Worm (Caenorhabditis elegans) whole organism, L4 larva: ENCODE results near the gene ZC196.4.

Source experiments
- F26F4.8 ChIP-seq: fragments of 200-800 bp; sonication (Bioruptor generic); conservative IDR thresholded peaks from 2 replicates; pipeline ENCODE4 v1.3.6; 2022; ENCODE audit warnings: missing genetic modification characterization, missing compliant biosample characterization
- F49E8.2 ChIP-seq: sonication (generic microtip); optimal IDR thresholded peaks from 2 replicates; lab custom pipeline; 2016; ENCODE audit warnings: missing compliant biosample characterization, mild to moderate bottlenecking, missing genetic modification characterization, borderline replicate concordance
- R02D3.7 ChIP-seq: fragments of 150-350 bp; sonication (generic microtip); optimal IDR thresholded peaks from 3 replicates; lab custom pipeline; 2014; ENCODE audit warnings: missing biosample characterization, missing genetic modification characterization
- T20F7.1 ChIP-seq: fragments of 200-800 bp; sonication (Bioruptor generic); optimal IDR thresholded peaks from 2 replicates; lab custom pipeline; 2018; ENCODE audit warnings: mild to moderate bottlenecking, missing genetic modification characterization, missing compliant biosample characterization
- Y75B8A.6 ChIP-seq: fragments of 200-800 bp; sonication (Bioruptor generic); IDR thresholded peaks from 2 replicates; pipeline ENCODE4 v1.3.6; 2022; ENCODE audit warnings: missing genetic modification reagents, missing genetic modification characterization, missing compliant biosample characterization
- ZK337.2 ChIP-seq: fragments of 200-800 bp; sonication (Bioruptor generic); IDR thresholded peaks from 2 replicates; pipeline ENCODE4 v1.3.6; 2022; ENCODE audit warnings: missing genetic modification reagents, missing genetic modification characterization, missing compliant biosample characterization
- aha-1 ChIP-seq: fragments of 150-350 bp; peaks from one replicate; lab custom pipeline; 2014; ENCODE audit warnings: missing biosample characterization, missing genetic modification characterization
- cey-2 ChIP-seq: sonication (generic microtip); optimal IDR thresholded peaks from 3 replicates; lab custom pipeline; 2017; ENCODE audit warnings: missing genetic modification characterization, mild to moderate bottlenecking, missing compliant biosample characterization, antibody characterized with exemption, borderline replicate concordance; ENCODE audit not compliant: insufficient read depth
- daf-16 ChIP-seq, 3 experiments: sonication (generic microtip); optimal IDR thresholded peaks; 2 replicates each; lab custom pipeline; 2016 to 2017; ENCODE audit warnings: missing genetic modification characterization in 3 of 3, missing genetic modification reagents in 3 of 3, mild to moderate bottlenecking in 2 of 3, missing compliant biosample characterization in 2 of 3, missing biosample characterization in 1 of 3, moderate library complexity in 1 of 3
- dmd-6 ChIP-seq: fragments of 200-800 bp; sonication (Bioruptor generic); IDR thresholded peaks from 2 replicates; pipeline ENCODE4 v1.3.6; 2022; ENCODE audit warnings: missing genetic modification reagents, missing genetic modification characterization, missing compliant biosample characterization
- dve-1 ChIP-seq: sonication (generic microtip); optimal IDR thresholded peaks from 2 replicates; lab custom pipeline; 2017; ENCODE audit warnings: antibody characterized with exemption, mild to moderate bottlenecking, missing genetic modification characterization, missing compliant biosample characterization; ENCODE audit not compliant: insufficient read depth
- gei-8 ChIP-seq: fragments of 200-800 bp; sonication (Bioruptor generic); optimal IDR thresholded peaks from 2 replicates; lab custom pipeline; 2018; ENCODE audit warnings: mild to moderate bottlenecking, missing genetic modification characterization, missing compliant biosample characterization
- hlh-11 ChIP-seq: fragments of 200-800 bp; sonication (Bioruptor generic); optimal IDR thresholded peaks from 2 replicates; lab custom pipeline; 2018; ENCODE audit warnings: mild to moderate bottlenecking, missing genetic modification characterization, missing compliant biosample characterization
- hlh-30 ChIP-seq: sonication (generic microtip); optimal IDR thresholded peaks from 2 replicates; lab custom pipeline; 2017; ENCODE audit warnings: antibody characterized with exemption, mild to moderate bottlenecking, missing genetic modification characterization, missing compliant biosample characterization; ENCODE audit not compliant: insufficient read depth
- lin-1 ChIP-seq: fragments of 200-800 bp; sonication (Bioruptor generic); IDR thresholded peaks from 2 replicates; pipeline ENCODE4 v1.3.6; 2022; ENCODE audit warnings: missing genetic modification reagents, missing genetic modification characterization, missing compliant biosample characterization
- madf-9 ChIP-seq: fragments of 200-800 bp; sonication (Bioruptor generic); conservative IDR thresholded peaks from 2 replicates; pipeline ENCODE4 v1.3.6; 2022; ENCODE audit warnings: missing genetic modification reagents, missing genetic modification characterization, missing compliant biosample characterization
- mdl-1 ChIP-seq, 2 experiments: fragments of 150-350 bp in 1 of 2; sonication (generic microtip) in 1 of 2; optimal IDR thresholded peaks; 2 replicates each; lab custom pipeline; 2014 to 2017; ENCODE audit warnings: missing biosample characterization in 2 of 2, missing genetic modification characterization in 2 of 2
- mdt-29 ChIP-seq: fragments of 200-800 bp; sonication (Bioruptor generic); IDR thresholded peaks from 2 replicates; pipeline ENCODE4 v1.3.6; 2022; ENCODE audit warnings: missing genetic modification reagents, missing genetic modification characterization, missing compliant biosample characterization
- mxl-2 ChIP-seq: fragments of 200-800 bp; sonication (Bioruptor generic); conservative IDR thresholded peaks from 2 replicates; pipeline ENCODE4 v1.3.6; 2022; ENCODE audit warnings: missing genetic modification reagents, missing genetic modification characterization, missing compliant biosample characterization
- mxl-3 ChIP-seq: fragments of 200-800 bp; sonication (Bioruptor generic); optimal IDR thresholded peaks from 2 replicates; lab custom pipeline; 2018; ENCODE audit warnings: mild to moderate bottlenecking, missing genetic modification characterization, missing compliant biosample characterization
- nhr-10 ChIP-seq: fragments of 150-350 bp; optimal IDR thresholded peaks from 2 replicates; lab custom pipeline; 2014; ENCODE audit warnings: missing biosample characterization, missing genetic modification characterization
- nhr-102 ChIP-seq: sonication (generic microtip); optimal IDR thresholded peaks from 2 replicates; lab custom pipeline; 2016; ENCODE audit warnings: mild to moderate bottlenecking, missing genetic modification characterization, moderate library complexity, missing compliant biosample characterization
- nhr-28 ChIP-seq: fragments of 150-350 bp; optimal IDR thresholded peaks from 2 replicates; lab custom pipeline; 2014; ENCODE audit warnings: missing biosample characterization, missing genetic modification characterization
- nhr-41 ChIP-seq: fragments of 200-800 bp; sonication (Bioruptor generic); IDR thresholded peaks from 2 replicates; pipeline ENCODE4 v1.3.6; 2022; ENCODE audit warnings: missing genetic modification reagents, missing genetic modification characterization, missing compliant biosample characterization
- nhr-42 ChIP-seq: fragments of 200-800 bp; sonication (Bioruptor generic); IDR thresholded peaks from 2 replicates; pipeline ENCODE4 v1.3.6; 2022; ENCODE audit warnings: missing genetic modification characterization, missing compliant biosample characterization
- nhr-48 ChIP-seq: sonication (generic microtip); optimal IDR thresholded peaks from 2 replicates; lab custom pipeline; 2016; ENCODE audit warnings: mild to moderate bottlenecking, missing genetic modification characterization, missing compliant biosample characterization
- nhr-6 ChIP-seq: fragments of 150-350 bp; optimal IDR thresholded peaks from 2 replicates; lab custom pipeline; 2014; ENCODE audit warnings: missing biosample characterization, missing genetic modification characterization
- nhr-77 ChIP-seq: fragments of 150-350 bp; optimal IDR thresholded peaks from 2 replicates; lab custom pipeline; 2014; ENCODE audit warnings: missing biosample characterization, missing genetic modification characterization
- pha-4 ChIP-seq, 2 experiments: fragments of 150-350 bp in 1 of 2; fragments of 200-800 bp in 1 of 2; sonication (Bioruptor generic) in 1 of 2; IDR thresholded peaks in 1 of 2; optimal IDR thresholded peaks in 1 of 2; 2 replicates each; pipeline versions ENCODE4 v1.3.6 to Lab custom; 2014 to 2022; ENCODE audit warnings: missing genetic modification characterization in 2 of 2, missing genetic modification reagents in 2 of 2, missing biosample characterization in 1 of 2, missing compliant biosample characterization in 1 of 2
- php-3 ChIP-seq: fragments of 200-800 bp; sonication (Bioruptor generic); IDR thresholded peaks from 2 replicates; pipeline ENCODE4 v1.3.6; 2022; ENCODE audit warnings: missing genetic modification reagents, missing genetic modification characterization, missing compliant biosample characterization
- pqm-1 ChIP-seq: sonication (generic microtip); optimal IDR thresholded peaks from 2 replicates; lab custom pipeline; 2017; ENCODE audit warnings: missing biosample characterization, missing genetic modification characterization
- rbr-2 ChIP-seq: sonication (generic microtip); optimal IDR thresholded peaks from 2 replicates; lab custom pipeline; 2016; ENCODE audit warnings: missing genotype, missing genetic modification characterization, missing compliant biosample characterization
- saeg-2 ChIP-seq: fragments of 200-800 bp; sonication (Bioruptor generic); IDR thresholded peaks from 2 replicates; pipeline ENCODE4 v1.3.6; 2022; ENCODE audit warnings: missing genetic modification reagents, missing genetic modification characterization, missing compliant biosample characterization
- tra-1 ChIP-seq: fragments of 200-800 bp; sonication (Bioruptor generic); IDR thresholded peaks from 2 replicates; pipeline ENCODE4 v1.3.6; 2022; ENCODE audit warnings: missing genetic modification reagents, missing genetic modification characterization, missing compliant biosample characterization
- unc-62 ChIP-seq, 3 experiments: fragments of 150-350 bp in 1 of 3; sonication (generic microtip); optimal IDR thresholded peaks in 2 of 3; peaks in 1 of 3; 1 replicate in 1 of 3; 2 replicates in 2 of 3; lab custom pipeline; 2014 to 2017; ENCODE audit warnings: missing biosample characterization in 3 of 3, missing genetic modification characterization in 3 of 3, missing genetic modification reagents in 3 of 3, missing genotype in 1 of 3
- zag-1 ChIP-seq: fragments of 150-350 bp; optimal IDR thresholded peaks from 2 replicates; lab custom pipeline; 2014; ENCODE audit warnings: missing biosample characterization, missing genetic modification characterization
- zfp-3 ChIP-seq: fragments of 200-800 bp; sonication (Bioruptor generic); conservative IDR thresholded peaks from 2 replicates; pipeline ENCODE4 v1.3.6; 2022; ENCODE audit warnings: missing genetic modification reagents, missing genetic modification characterization, missing compliant biosample characterization
- ztf-11 ChIP-seq: fragments of 150-350 bp; optimal IDR thresholded peaks from 2 replicates; lab custom pipeline; 2014; ENCODE audit warnings: missing biosample characterization, missing genetic modification characterization

ZC196.4 gene

DNA sequence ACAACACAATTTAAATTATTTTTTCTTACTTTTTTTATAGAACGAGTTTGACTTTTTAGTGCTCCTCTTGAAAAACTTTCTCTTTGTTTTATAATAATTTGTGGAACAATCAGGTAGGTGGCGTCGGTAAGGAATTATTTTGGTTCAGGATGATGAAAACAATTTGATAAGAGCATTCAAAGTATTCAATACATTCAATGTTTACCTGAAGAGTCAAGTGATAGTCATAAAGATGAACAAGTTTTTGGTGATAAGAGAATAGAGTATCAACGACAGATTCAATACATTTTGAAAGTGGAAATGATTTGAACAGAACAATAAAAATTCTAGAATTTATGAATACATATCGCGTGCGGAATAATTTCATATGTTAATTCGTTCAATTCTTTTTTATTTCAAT is 34.6 kb downstream of the ZC196.4 start:
- TF ChIP-seq lin-1 (GFP tag; lab: Robert Waterston, UW) (0 out of 2 replicates have a peak, but pooled peaks have one; percentile 25), daf-16 (GFP tag; optimal IDR thresholded peaks at IDR 0.05; lab: Kevin White, UChicago) (no peak), daf-16 (tag; optimal IDR thresholded peaks at IDR 0.05; lab: Kevin White, UChicago) (peak; percentile 92), nhr-77 (tag; lab: Kevin White, UChicago) (peak; percentile 51), nhr-28 (tag; lab: Kevin White, UChicago) (peak; percentile 62), ZK337.2 (GFP tag; lab: Robert Waterston, UW) (no peak), dve-1 (tag; lab: Kevin White, UChicago) (peak; percentile 55), madf-9 (no peak), php-3 (peak; percentile 79), tra-1 (GFP tag; lab: Robert Waterston, UW) (peak; percentile 18; the same call in 1 of the 2 replicates), R02D3.7 (tag; lab: Kevin White, UChicago) (no peak), dmd-6 (peak; percentile 18; the same call in 1 of the 2 replicates), pqm-1 (tag; lab: Kevin White, UChicago) (peak; percentile 85)

DNA sequence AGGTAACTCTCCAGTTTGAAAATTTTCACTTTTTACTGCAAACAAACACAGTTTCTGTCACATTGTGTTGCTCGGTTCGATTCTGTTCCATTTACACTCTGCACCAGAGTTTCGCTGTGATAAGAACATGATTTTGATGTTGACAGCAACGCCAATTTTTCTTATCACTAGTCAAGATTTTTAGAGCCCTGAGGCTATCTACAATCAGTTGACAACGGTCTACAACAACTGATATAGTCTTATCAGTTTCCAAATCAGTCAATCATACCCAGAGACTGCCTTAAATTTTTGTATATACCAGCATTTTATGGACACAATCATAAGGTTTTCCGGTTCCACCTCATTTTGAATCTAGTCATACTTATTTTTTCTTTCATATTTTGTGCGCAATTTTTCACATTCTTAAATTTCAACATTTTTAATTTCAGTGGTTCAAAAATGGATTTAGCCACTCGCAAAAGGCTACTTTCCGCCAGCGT is 35.6 kb downstream of the ZC196.4 start, which contains the start of gene B0507.3:
Gene B0507.3 (plus strand): TSS at position 429 of the 479 bp plus-strand sequence.
- TF ChIP-seq nhr-6 (tag; lab: Kevin White, UChicago) (peak; percentile 65), nhr-10 (tag; lab: Kevin White, UChicago) (no peak), T20F7.1 (GFP tag; lab: Kevin White, UChicago) (peak; percentile 29), aha-1 (tag; lab: Kevin White, UChicago) (peak; percentile 35), unc-62 (GFP tag; optimal IDR thresholded peaks at IDR 0.05 in 1 of 2; lab: Kevin White, UChicago) (peak; percentile 13 to 25), unc-62 (tag; optimal IDR thresholded peaks at IDR 0.05; lab: Kevin White, UChicago) (no peak), tra-1 (GFP tag; lab: Robert Waterston, UW) (peak; percentile 98), mdt-29 (GFP tag; lab: Robert Waterston, UW) (no peak), nhr-48 (peak; percentile 55), zag-1 (tag; lab: Kevin White, UChicago) (no peak), gei-8 (GFP tag; lab: Kevin White, UChicago) (peak; percentile 17), F49E8.2 (tag; lab: Kevin White, UChicago) (no peak), dve-1 (tag; lab: Kevin White, UChicago) (peak; percentile 93), nhr-102 (tag; lab: Kevin White, UChicago) (peak; percentile 85), F26F4.8 (GFP tag; lab: Robert Waterston, UW) (no peak), hlh-30 (tag; lab: Kevin White, UChicago) (peak; percentile 51), Y75B8A.6 (no peak), mxl-3 (GFP tag; lab: Kevin White, UChicago) (peak; percentile 7), nhr-42 (0 out of 2 replicates have a peak, but pooled peaks have one; percentile 49), daf-16 (GFP tag; optimal IDR thresholded peaks at IDR 0.05; lab: Kevin White, UChicago) (peak in 1 of 2 experiments; percentile 93), daf-16 (tag; optimal IDR thresholded peaks at IDR 0.05; lab: Kevin White, UChicago) (peak; percentile 98), nhr-41 (GFP tag; lab: Robert Waterston, UW) (peak; percentile 77), lin-1 (GFP tag; lab: Robert Waterston, UW) (peak; percentile 96), cey-2 (tag; lab: Kevin White, UChicago) (peak; percentile 70), madf-9 (no peak), dmd-6 (peak; percentile 99), pqm-1 (tag; lab: Kevin White, UChicago) (peak; percentile 100), ztf-11 (tag; lab: Kevin White, UChicago) (no peak), nhr-77 (tag; lab: Kevin White, UChicago) (peak; percentile 88), mxl-2 (no peak), saeg-2 (no peak), php-3 (peak; percentile 97), pha-4 (GFP tag; IDR thresholded peaks at IDR 0.05; lab: Robert Waterston, UW) (peak; percentile 59; the same call in 1 of the 2 replicates), pha-4 (tag; optimal IDR thresholded peaks at IDR 0.05; lab: Kevin White, UChicago) (no peak), hlh-11 (tag; lab: Kevin White, UChicago) (peak; percentile 94), nhr-28 (tag; lab: Kevin White, UChicago) (peak; percentile 95), rbr-2 (tag; lab: Kevin White, UChicago) (no peak), mdl-1 (tag; optimal IDR thresholded peaks at IDR 0.05; lab: Kevin White, UChicago) (peak in 1 of 2 experiments; percentile 3), zfp-3 (GFP tag; lab: Robert Waterston, UW) (no peak)
- TF ChIP-seq, all 104 proteins: peak for 24
